Worm (Caenorhabditis elegans) whole organism, L3 larva: ENCODE measurements around the gene ufl-1.

Experiments used
- R02D3.7 ChIP-seq: fragments of 150-350 bp; optimal IDR thresholded peaks from 2 replicates; lab custom pipeline; 2014; ENCODE audit warnings: missing biosample characterization, missing genetic modification characterization
- ZK546.5 ChIP-seq: sonication (generic microtip); optimal IDR thresholded peaks from 2 replicates; lab custom pipeline; 2017; ENCODE audit warnings: missing biosample characterization, missing genetic modification characterization
- aly-2 ChIP-seq: fragments of 150-350 bp; optimal IDR thresholded peaks from 2 replicates; lab custom pipeline; 2014; ENCODE audit warnings: missing biosample characterization, missing genetic modification characterization
- ama-1 ChIP-seq: fragments of 150-350 bp; optimal IDR thresholded peaks from 2 replicates; lab custom pipeline; 2018
- ceh-16 ChIP-seq: sonication (generic microtip); optimal IDR thresholded peaks from 2 replicates; lab custom pipeline; 2017; ENCODE audit warnings: missing biosample characterization, missing genetic modification characterization
- ceh-28 ChIP-seq: fragments of 150-350 bp; optimal IDR thresholded peaks from 2 replicates; lab custom pipeline; 2014; ENCODE audit warnings: missing biosample characterization, missing genetic modification reagents, missing genetic modification characterization
- ceh-82 ChIP-seq: fragments of 150-350 bp; optimal IDR thresholded peaks from 2 replicates; lab custom pipeline; 2014; ENCODE audit warnings: missing biosample characterization, missing genetic modification characterization
- ceh-9 ChIP-seq: sonication (generic microtip); optimal IDR thresholded peaks from 2 replicates; lab custom pipeline; 2018; ENCODE audit warnings: missing biosample characterization, missing genetic modification characterization
- egl-27 ChIP-seq: sonication (generic microtip); optimal IDR thresholded peaks from 4 replicates; lab custom pipeline; 2017; ENCODE audit warnings: missing biosample characterization, missing genetic modification reagents, missing genetic modification characterization
- egl-5 ChIP-seq: fragments of 150-350 bp; optimal IDR thresholded peaks from 2 replicates; lab custom pipeline; 2017; ENCODE audit warnings: missing biosample characterization, missing genetic modification reagents, missing genetic modification characterization, inconsistent platforms
- elt-1 ChIP-seq: fragments of 150-350 bp; optimal IDR thresholded peaks from 2 replicates; lab custom pipeline; 2014; ENCODE audit warnings: missing biosample characterization, missing genetic modification characterization
- elt-2 ChIP-seq: sonication (generic microtip); optimal IDR thresholded peaks from 2 replicates; lab custom pipeline; 2016; ENCODE audit warnings: missing genetic modification reagents, mild to moderate bottlenecking, missing genetic modification characterization, missing compliant biosample characterization
- elt-3 ChIP-seq, 3 experiments: fragments of 150-350 bp in 1 of 3; sonication (generic microtip) in 2 of 3; optimal IDR thresholded peaks; 2 replicates in 2 of 3; 4 replicates in 1 of 3; lab custom pipeline; 2014 to 2017; ENCODE audit warnings: missing biosample characterization in 3 of 3, missing genetic modification characterization in 3 of 3
- eor-1 ChIP-seq, 2 experiments: fragments of 150-350 bp; optimal IDR thresholded peaks; 2 replicates each; lab custom pipeline; 2014 to 2018; ENCODE audit warnings: missing biosample characterization in 2 of 2, missing genetic modification characterization in 2 of 2
- fkh-10 ChIP-seq: sonication (generic microtip); optimal IDR thresholded peaks from 2 replicates; lab custom pipeline; 2017; ENCODE audit warnings: missing biosample characterization, missing genetic modification reagents, missing genetic modification characterization
- fkh-2 ChIP-seq: fragments of 150-350 bp; optimal IDR thresholded peaks from 2 replicates; lab custom pipeline; 2014; ENCODE audit warnings: missing biosample characterization, missing genetic modification reagents, missing genetic modification characterization
- fos-1 ChIP-seq: fragments of 150-350 bp; optimal IDR thresholded peaks from 2 replicates; lab custom pipeline; 2014; ENCODE audit warnings: missing biosample characterization, missing genetic modification characterization
- hmg-11 ChIP-seq: sonication (generic microtip); optimal IDR thresholded peaks from 2 replicates; lab custom pipeline; 2016; ENCODE audit warnings: missing genetic modification characterization, missing compliant biosample characterization
- jun-1 ChIP-seq: fragments of 150-350 bp; optimal IDR thresholded peaks from 2 replicates; lab custom pipeline; 2014; ENCODE audit warnings: missing biosample characterization, missing genetic modification reagents, missing genetic modification characterization
- lin-15B ChIP-seq: fragments of 150-350 bp; optimal IDR thresholded peaks from 2 replicates; lab custom pipeline; 2014; ENCODE audit warnings: missing biosample characterization, missing genetic modification characterization
- lin-39 ChIP-seq: fragments of 150-350 bp; optimal IDR thresholded peaks from 2 replicates; lab custom pipeline; 2018; ENCODE audit warnings: missing biosample characterization, missing genetic modification reagents, missing genetic modification characterization
- lsy-12 ChIP-seq: sonication (generic microtip); optimal IDR thresholded peaks from 2 replicates; lab custom pipeline; 2016; ENCODE audit warnings: mild to moderate bottlenecking, missing genetic modification characterization, missing compliant biosample characterization
- mdl-1 ChIP-seq: fragments of 150-350 bp; optimal IDR thresholded peaks from 2 replicates; lab custom pipeline; 2014; ENCODE audit warnings: missing biosample characterization, missing genetic modification characterization
- mml-1 ChIP-seq: fragments of 150-350 bp; sonication (generic microtip); optimal IDR thresholded peaks from 3 replicates; lab custom pipeline; 2014; ENCODE audit warnings: missing biosample characterization, missing genetic modification characterization
- nfya-1 ChIP-seq: sonication (generic microtip); optimal IDR thresholded peaks from 2 replicates; lab custom pipeline; 2017; ENCODE audit warnings: missing genetic modification characterization, mild to moderate bottlenecking, missing compliant biosample characterization, antibody characterized with exemption, moderate library complexity; ENCODE audit not compliant: insufficient read depth
- nhr-11 ChIP-seq: fragments of 150-350 bp; optimal IDR thresholded peaks from 2 replicates; lab custom pipeline; 2014; ENCODE audit warnings: missing biosample characterization, missing genetic modification characterization
- nhr-12 ChIP-seq: fragments of 150-350 bp; optimal IDR thresholded peaks from 2 replicates; lab custom pipeline; 2014; ENCODE audit warnings: missing biosample characterization, missing genetic modification characterization
- nhr-23 ChIP-seq: fragments of 150-350 bp; optimal IDR thresholded peaks from 2 replicates; lab custom pipeline; 2014; ENCODE audit warnings: missing biosample characterization, missing genetic modification reagents, missing genetic modification characterization
- nhr-237 ChIP-seq: fragments of 150-350 bp; optimal IDR thresholded peaks from 2 replicates; lab custom pipeline; 2014; ENCODE audit warnings: missing biosample characterization, missing genetic modification characterization
- nhr-25 ChIP-seq: sonication (generic microtip); optimal IDR thresholded peaks from 2 replicates; lab custom pipeline; 2017; ENCODE audit warnings: missing biosample characterization, missing genetic modification characterization
- nhr-28 ChIP-seq: fragments of 150-350 bp; optimal IDR thresholded peaks from 2 replicates; lab custom pipeline; 2014; ENCODE audit warnings: missing biosample characterization, missing genetic modification characterization
- nhr-43 ChIP-seq: sonication (generic microtip); optimal IDR thresholded peaks from 2 replicates; lab custom pipeline; 2016; ENCODE audit warnings: mild to moderate bottlenecking, missing genetic modification characterization, missing compliant biosample characterization; ENCODE audit not compliant: poor library complexity, severe bottlenecking
- nhr-67 ChIP-seq: fragments of 150-350 bp; optimal IDR thresholded peaks from 2 replicates; lab custom pipeline; 2014; ENCODE audit warnings: missing biosample characterization, missing genetic modification characterization
- nhr-76 ChIP-seq: fragments of 150-350 bp; sonication (generic microtip); optimal IDR thresholded peaks from 5 replicates; lab custom pipeline; 2014; ENCODE audit warnings: missing biosample characterization, missing genetic modification characterization
- nhr-77 ChIP-seq: fragments of 150-350 bp; optimal IDR thresholded peaks from 2 replicates; lab custom pipeline; 2014; ENCODE audit warnings: missing biosample characterization, missing genetic modification characterization
- pha-4 ChIP-seq: fragments of 150-350 bp; optimal IDR thresholded peaks from 2 replicates; lab custom pipeline; 2014; ENCODE audit warnings: missing biosample characterization, missing genetic modification reagents, missing genetic modification characterization
- pqm-1 ChIP-seq: fragments of 150-350 bp; optimal IDR thresholded peaks from 2 replicates; lab custom pipeline; 2017; ENCODE audit warnings: missing biosample characterization, missing genetic modification characterization, inconsistent platforms
- sea-2 ChIP-seq: fragments of 150-350 bp; sonication (generic microtip); optimal IDR thresholded peaks from 4 replicates; lab custom pipeline; 2014; ENCODE audit warnings: missing biosample characterization, missing genetic modification reagents, missing genetic modification characterization
- snpc-4 ChIP-seq: fragments of 150-350 bp; optimal IDR thresholded peaks from 2 replicates; lab custom pipeline; 2014; ENCODE audit warnings: missing biosample characterization, missing genetic modification characterization
- tbx-2 ChIP-seq: sonication (generic microtip); optimal IDR thresholded peaks from 2 replicates; lab custom pipeline; 2016; ENCODE audit warnings: mild to moderate bottlenecking, missing genetic modification characterization, missing compliant biosample characterization
- unc-39 ChIP-seq: sonication (generic microtip); optimal IDR thresholded peaks from 4 replicates; lab custom pipeline; 2017; ENCODE audit warnings: missing biosample characterization, missing genetic modification characterization
- unc-62 ChIP-seq: fragments of 150-350 bp; sonication (generic microtip); optimal IDR thresholded peaks from 4 replicates; lab custom pipeline; 2014; ENCODE audit warnings: missing biosample characterization, missing genetic modification reagents, missing genetic modification characterization
- zag-1 ChIP-seq: fragments of 150-350 bp; optimal IDR thresholded peaks from 2 replicates; lab custom pipeline; 2014; ENCODE audit warnings: missing biosample characterization, missing genetic modification characterization
- ztf-11 ChIP-seq: fragments of 150-350 bp; optimal IDR thresholded peaks from 2 replicates; lab custom pipeline; 2014; ENCODE audit warnings: missing biosample characterization, missing genetic modification characterization
- ztf-4 ChIP-seq: fragments of 150-350 bp; optimal IDR thresholded peaks from 2 replicates; lab custom pipeline; 2014; ENCODE audit warnings: missing biosample characterization, missing genetic modification characterization

ufl-1 gene

DNA sequence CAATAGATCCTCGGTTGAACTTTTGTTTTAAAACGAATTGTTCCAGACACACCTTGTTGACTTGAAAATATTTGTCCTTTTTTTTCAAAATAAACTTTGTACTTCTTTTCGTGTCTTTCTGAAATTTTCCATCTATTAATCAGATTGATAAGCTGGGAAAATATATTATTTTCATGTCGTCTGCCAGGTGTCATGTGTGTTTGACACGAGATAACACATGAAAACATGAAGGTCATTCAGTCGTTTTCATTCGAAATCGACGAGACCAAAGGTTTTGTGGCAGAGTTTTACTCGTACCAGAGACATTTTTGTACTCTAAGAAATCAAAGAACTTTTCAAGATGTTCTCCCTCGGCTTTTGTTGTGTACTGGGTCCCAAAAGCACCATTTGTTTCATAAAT, 16.0 kb downstream of the ufl-1 start:
- no peak for TF ChIP-seq ceh-28 (tag; lab: Kevin White, UChicago)
- no peak for TF ChIP-seq elt-1 (tag; lab: Kevin White, UChicago)
- peak; percentile 48 for TF ChIP-seq pqm-1 (tag; lab: Kevin White, UChicago)
- TF ChIP-seq mdl-1 (tag; lab: Kevin White, UChicago): no peak
- TF ChIP-seq unc-62 (GFP tag; lab: Kevin White, UChicago): no peak
- peak; percentile 63 for TF ChIP-seq pha-4 (tag; lab: Kevin White, UChicago)
- TF ChIP-seq nhr-28 (tag; lab: Kevin White, UChicago): no peak
- no peak for TF ChIP-seq lin-15B
- TF ChIP-seq ZK546.5 (tag; lab: Kevin White, UChicago): no peak
- no peak for TF ChIP-seq elt-3 (tag; optimal IDR thresholded peaks at IDR 0.05; lab: Kevin White, UChicago)
- no peak for TF ChIP-seq eor-1 (tag; optimal IDR thresholded peaks at IDR 0.05; lab: Kevin White, UChicago)
- TF ChIP-seq nhr-237 (tag; lab: Kevin White, UChicago): no peak
- no peak for TF ChIP-seq tbx-2 (tag; lab: Kevin White, UChicago)
- TF ChIP-seq mml-1 (tag; lab: Kevin White, UChicago): no peak
- TF ChIP-seq nhr-23 (tag; lab: Kevin White, UChicago): no peak
- TF ChIP-seq lsy-12 (tag; lab: Kevin White, UChicago): no peak
- TF ChIP-seq lin-39: no peak
- no peak for TF ChIP-seq nfya-1 (tag; lab: Kevin White, UChicago)
- TF ChIP-seq ama-1 (lab: Kevin White, UChicago): no peak
- no peak for TF ChIP-seq nhr-43 (tag; lab: Kevin White, UChicago)
- no peak for TF ChIP-seq R02D3.7 (tag; lab: Kevin White, UChicago)
- TF ChIP-seq snpc-4: no peak
- TF ChIP-seq nhr-25: peak; percentile 23
- no peak for TF ChIP-seq fkh-2 (tag; lab: Kevin White, UChicago)
- peak; percentile 80 for TF ChIP-seq elt-2 (tag; lab: Kevin White, UChicago)
- TF ChIP-seq fos-1: no peak
- TF ChIP-seq ceh-82: no peak
- TF ChIP-seq hmg-11 (tag; lab: Kevin White, UChicago): no peak
- TF ChIP-seq zag-1 (tag; lab: Kevin White, UChicago): no peak
- no peak for TF ChIP-seq jun-1
- TF ChIP-seq nhr-67: no peak
- TF ChIP-seq, all 47 proteins: peak for 4

- TF ChIP-seq fkh-10 (GFP tag; lab: Kevin White, UChicago) (peak; percentile 52), zag-1 (tag; lab: Kevin White, UChicago) (no peak)
These were observed 18.0 kb downstream of the ufl-1 start for ce11 chrIV:7018623-7019022.

- TF ChIP-seq nhr-11 (no peak), jun-1 (no peak), fos-1 (no peak)
These were observed 19.5 kb downstream of the ufl-1 start, which contains the start of gene gldi-4 for ce11 chrIV:7017123-7017674. Gene gldi-4, plus strand, starts transcription at chrIV:7017624.

- TF ChIP-seq egl-27 (tag; lab: Kevin White, UChicago) (no peak), egl-5 (peak; percentile 62), ceh-82 (no peak), ceh-28 (tag; lab: Kevin White, UChicago) (no peak), sea-2 (GFP tag; lab: Kevin White, UChicago) (no peak), ceh-9 (no peak), unc-39 (tag; lab: Kevin White, UChicago) (no peak), nhr-12 (tag; lab: Kevin White, UChicago) (no peak), fkh-10 (GFP tag; lab: Kevin White, UChicago) (no peak), nfya-1 (tag; lab: Kevin White, UChicago) (peak; percentile 57), nhr-23 (tag; lab: Kevin White, UChicago) (peak; percentile 42), ztf-4 (tag; lab: Kevin White, UChicago) (no peak), nhr-11 (no peak), nhr-43 (tag; lab: Kevin White, UChicago) (peak; percentile 5), ztf-11 (tag; lab: Kevin White, UChicago) (no peak), nhr-77 (tag; lab: Kevin White, UChicago) (no peak), elt-2 (tag; lab: Kevin White, UChicago) (peak; percentile 47), fkh-2 (tag; lab: Kevin White, UChicago) (no peak), R02D3.7 (tag; lab: Kevin White, UChicago) (no peak), pqm-1 (tag; lab: Kevin White, UChicago) (peak; percentile 68), mdl-1 (tag; lab: Kevin White, UChicago) (no peak), nhr-76 (tag; lab: Kevin White, UChicago) (no peak), aly-2 (tag; lab: Kevin White, UChicago) (no peak), nhr-25 (peak; percentile 53), ceh-16 (tag; lab: Kevin White, UChicago) (no peak), unc-62 (GFP tag; lab: Kevin White, UChicago) (no peak), nhr-67 (no peak), mml-1 (tag; lab: Kevin White, UChicago) (no peak), hmg-11 (tag; lab: Kevin White, UChicago) (peak; percentile 21), nhr-237 (tag; lab: Kevin White, UChicago) (no peak), nhr-28 (tag; lab: Kevin White, UChicago) (no peak), lin-15B (peak; percentile 9), ZK546.5 (tag; lab: Kevin White, UChicago) (no peak), pha-4 (tag; lab: Kevin White, UChicago) (peak; percentile 75)
These were observed 20.2 kb downstream of the ufl-1 start for ce11 chrIV:7016502-7016901.
